Worm (Caenorhabditis elegans) whole organism, L1 larva: Measurements from ENCODE around the gene F46E10.18.

ENCODE experiments used
- C16A3.4 ChIP-seq: fragments of 150-350 bp; optimal IDR thresholded peaks from 2 replicates; lab custom pipeline; 2014; ENCODE audit warnings: missing biosample characterization, missing genetic modification characterization
- Y116A8C.19 ChIP-seq: sonication (generic microtip); optimal IDR thresholded peaks from 2 replicates; lab custom pipeline; 2016; ENCODE audit warnings: missing compliant biosample characterization, missing genetic modification characterization, borderline replicate concordance
- aly-2 ChIP-seq: fragments of 150-350 bp; optimal IDR thresholded peaks from 2 replicates; lab custom pipeline; 2014; ENCODE audit warnings: missing biosample characterization, missing genetic modification characterization
- blmp-1 ChIP-seq: fragments of 150-350 bp; optimal IDR thresholded peaks from 2 replicates; lab custom pipeline; 2014; ENCODE audit warnings: missing biosample characterization, missing genetic modification characterization
- ceh-63 ChIP-seq: fragments of 200-800 bp; sonication (Bioruptor generic); optimal IDR thresholded peaks from 2 replicates; lab custom pipeline; 2018; ENCODE audit warnings: mild to moderate bottlenecking, missing genetic modification characterization, missing compliant biosample characterization
- ceh-8 ChIP-seq: fragments of 200-800 bp; sonication (Bioruptor generic); optimal IDR thresholded peaks from 2 replicates; lab custom pipeline; 2018; ENCODE audit warnings: mild to moderate bottlenecking, missing genetic modification characterization, moderate library complexity, missing compliant biosample characterization
- ceh-82 ChIP-seq, 3 experiments: fragments of 150-350 bp in 1 of 3; sonication (generic microtip) in 2 of 3; optimal IDR thresholded peaks; 2 replicates each; lab custom pipeline; 2014 to 2017; ENCODE audit warnings: missing biosample characterization in 3 of 3, missing genetic modification characterization in 3 of 3
- ceh-90 ChIP-seq: sonication (generic microtip); optimal IDR thresholded peaks from 2 replicates; lab custom pipeline; 2016; ENCODE audit warnings: missing genetic modification characterization, missing compliant biosample characterization
- efl-1 ChIP-seq, 4 experiments: fragments of 150-350 bp; optimal IDR thresholded peaks in 3 of 4; peaks in 1 of 4; 1 replicate in 1 of 4; 2 replicates in 3 of 4; lab custom pipeline; 2014; ENCODE audit warnings: missing biosample characterization in 2 of 4, missing genetic modification characterization in 2 of 4, missing genetic modification reagents in 2 of 4
- elt-2 ChIP-seq: sonication (generic microtip); optimal IDR thresholded peaks from 2 replicates; lab custom pipeline; 2016; ENCODE audit warnings: missing genetic modification characterization, mild to moderate bottlenecking, inconsistent platforms, missing compliant biosample characterization, missing genetic modification reagents
- grh-1 ChIP-seq: fragments of 200-800 bp; sonication (Bioruptor generic); IDR thresholded peaks from 2 replicates; pipeline ENCODE4 v1.3.6; 2022; ENCODE audit warnings: missing genetic modification reagents, missing genetic modification characterization, missing compliant biosample characterization
- hlh-4 ChIP-seq: sonication (generic microtip); optimal IDR thresholded peaks from 2 replicates; lab custom pipeline; 2016; ENCODE audit warnings: mild to moderate bottlenecking, missing genetic modification characterization, missing compliant biosample characterization
- jun-1 ChIP-seq: fragments of 150-350 bp; optimal IDR thresholded peaks from 2 replicates; lab custom pipeline; 2014; ENCODE audit warnings: missing biosample characterization, missing genetic modification reagents, missing genetic modification characterization
- lin-14 ChIP-seq: fragments of 200-800 bp; sonication (Bioruptor generic); optimal IDR thresholded peaks from 2 replicates; lab custom pipeline; 2018; ENCODE audit warnings: mild to moderate bottlenecking, missing genetic modification characterization, moderate library complexity, missing compliant biosample characterization
- lin-15B ChIP-seq: fragments of 150-350 bp; sonication (generic microtip); optimal IDR thresholded peaks from 3 replicates; lab custom pipeline; 2014; ENCODE audit warnings: missing biosample characterization, missing genetic modification characterization
- lin-35 ChIP-seq, 2 experiments: fragments of 150-350 bp; optimal IDR thresholded peaks; 2 replicates each; lab custom pipeline; 2014; ENCODE audit warnings: missing biosample characterization in 2 of 2, missing genetic modification characterization in 2 of 2, missing genetic modification reagents in 2 of 2
- mef-2 ChIP-seq: fragments of 150-350 bp; optimal IDR thresholded peaks from 2 replicates; lab custom pipeline; 2014; ENCODE audit warnings: missing biosample characterization, missing genetic modification characterization
- mep-1 ChIP-seq: fragments of 150-350 bp; optimal IDR thresholded peaks from 2 replicates; lab custom pipeline; 2014; ENCODE audit warnings: missing biosample characterization, missing genetic modification characterization
- nhr-11 ChIP-seq: fragments of 150-350 bp; optimal IDR thresholded peaks from 2 replicates; lab custom pipeline; 2014; ENCODE audit warnings: missing biosample characterization, missing genetic modification characterization
- nhr-20 ChIP-seq: sonication (generic microtip); optimal IDR thresholded peaks from 2 replicates; lab custom pipeline; 2016; ENCODE audit warnings: mild to moderate bottlenecking, missing genetic modification characterization, missing compliant biosample characterization
- nhr-71 ChIP-seq: sonication (generic microtip); optimal IDR thresholded peaks from 2 replicates; lab custom pipeline; 2016; ENCODE audit warnings: mild to moderate bottlenecking, missing genetic modification characterization, moderate library complexity, missing compliant biosample characterization
- nhr-77 ChIP-seq: fragments of 150-350 bp; optimal IDR thresholded peaks from 2 replicates; lab custom pipeline; 2014; ENCODE audit warnings: missing biosample characterization, missing genetic modification characterization
- nhr-84 ChIP-seq: sonication (generic microtip); optimal IDR thresholded peaks from 2 replicates; lab custom pipeline; 2017; ENCODE audit warnings: missing biosample characterization, missing genetic modification characterization
- nhr-85 ChIP-seq: sonication (generic microtip); peaks from one replicate; lab custom pipeline; 2016; ENCODE audit warnings: missing genetic modification characterization, inconsistent platforms, missing compliant biosample characterization
- nhr-90 ChIP-seq: sonication (generic microtip); optimal IDR thresholded peaks from 2 replicates; lab custom pipeline; 2016; ENCODE audit warnings: mild to moderate bottlenecking, missing genetic modification characterization, missing compliant biosample characterization; ENCODE audit not compliant: poor library complexity
- pag-3 ChIP-seq: sonication (generic microtip); optimal IDR thresholded peaks from 2 replicates; lab custom pipeline; 2017; ENCODE audit warnings: missing genetic modification characterization, mild to moderate bottlenecking, missing compliant biosample characterization, antibody characterized with exemption, borderline replicate concordance; ENCODE audit not compliant: insufficient read depth
- snu-23 ChIP-seq: sonication (generic microtip); optimal IDR thresholded peaks from 2 replicates; lab custom pipeline; 2016; ENCODE audit warnings: missing genetic modification characterization, missing compliant biosample characterization
- sup-37 ChIP-seq: fragments of 200-800 bp; sonication (Bioruptor generic); optimal IDR thresholded peaks from 2 replicates; lab custom pipeline; 2018; ENCODE audit warnings: mild to moderate bottlenecking, missing genetic modification characterization, missing compliant biosample characterization
- swsn-7 ChIP-seq: sonication (generic microtip); optimal IDR thresholded peaks from 2 replicates; lab custom pipeline; 2016; ENCODE audit warnings: missing genetic modification characterization, missing compliant biosample characterization
- tlp-1 ChIP-seq: fragments of 150-350 bp; optimal IDR thresholded peaks from 2 replicates; lab custom pipeline; 2014; ENCODE audit warnings: missing biosample characterization, missing genetic modification characterization
- unc-62 ChIP-seq: fragments of 150-350 bp; optimal IDR thresholded peaks from 2 replicates; lab custom pipeline; 2014; ENCODE audit warnings: missing biosample characterization, missing genetic modification reagents, missing genetic modification characterization
- xbp-1 ChIP-seq: sonication (generic microtip); optimal IDR thresholded peaks from 2 replicates; lab custom pipeline; 2016; ENCODE audit warnings: missing genetic modification characterization, missing compliant biosample characterization
- ztf-4 ChIP-seq: fragments of 150-350 bp; optimal IDR thresholded peaks from 2 replicates; lab custom pipeline; 2014; ENCODE audit warnings: missing biosample characterization, missing genetic modification characterization

The F46E10.18 gene

DNA sequence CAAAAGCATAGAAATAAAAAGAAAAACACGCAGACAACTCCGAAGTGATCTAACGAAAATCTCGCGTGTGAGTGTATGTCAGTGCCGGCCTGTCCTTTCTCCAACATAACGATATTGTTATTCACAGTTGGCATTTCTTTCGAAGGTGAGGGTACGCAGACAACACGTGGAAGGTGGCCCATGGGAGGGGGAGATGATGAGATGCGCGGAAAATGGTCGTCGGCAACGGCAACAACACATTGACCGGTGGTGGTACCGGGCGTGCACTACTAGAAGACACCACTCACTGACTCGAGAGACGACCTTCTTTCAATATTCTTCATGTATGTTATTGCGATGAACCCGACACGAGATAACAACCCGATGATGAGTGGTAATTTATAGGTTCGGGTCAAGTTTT, 24.2 kb downstream of the F46E10.18 start:
- TF ChIP-seq grh-1 (GFP tag; lab: Robert Waterston, UW) = no peak
- peak; percentile 6 for TF ChIP-seq nhr-71 (tag; lab: Kevin White, UChicago)
- no peak for TF ChIP-seq nhr-85 (tag; lab: Kevin White, UChicago)
- TF ChIP-seq snu-23 (GFP tag; lab: Kevin White, UChicago) = peak; percentile 42
- peak; percentile 77 for TF ChIP-seq lin-14 (GFP tag; lab: Kevin White, UChicago)
- TF ChIP-seq nhr-20 (tag; lab: Kevin White, UChicago) = peak; percentile 41
- peak; percentile 40 for TF ChIP-seq mep-1 (tag; lab: Kevin White, UChicago)
- TF ChIP-seq nhr-84 = no peak
- TF ChIP-seq blmp-1 (tag; lab: Kevin White, UChicago) = peak; percentile 37
- TF ChIP-seq nhr-90 (tag; lab: Kevin White, UChicago) = peak; percentile 28

DNA sequence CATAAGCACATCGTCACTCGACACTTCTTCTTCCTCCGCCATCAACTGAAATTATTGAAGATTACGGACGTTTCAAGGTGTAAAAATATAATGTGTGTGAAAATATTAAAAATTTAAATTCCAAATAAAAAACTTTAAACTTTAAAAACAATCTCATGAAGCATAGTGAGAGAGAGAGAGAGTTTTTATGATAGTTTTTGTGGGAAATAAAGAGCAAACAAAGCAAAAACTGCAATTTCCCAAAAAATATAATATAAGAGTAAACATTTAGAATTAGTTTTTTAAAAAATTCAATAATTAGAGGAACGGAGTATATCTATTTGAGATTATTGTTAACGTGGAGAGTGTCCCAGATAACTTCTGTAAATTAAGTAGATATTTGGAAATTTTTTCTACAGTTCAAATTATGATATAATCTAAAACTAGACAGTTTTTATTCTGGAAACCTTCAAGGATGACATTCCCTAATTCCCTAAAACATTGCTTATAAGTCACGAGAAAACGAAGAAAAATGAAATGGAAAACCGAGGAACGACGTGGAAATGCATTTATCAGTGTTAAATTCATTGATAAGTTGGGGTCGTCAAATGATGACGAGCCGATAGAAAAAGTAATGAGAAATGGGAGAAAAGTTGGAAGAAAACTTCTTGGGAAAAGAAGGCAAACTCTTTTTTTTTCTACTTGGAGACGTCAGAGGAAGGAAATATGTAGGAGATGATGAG, 25.8 kb downstream of the F46E10.18 start, which contains the start of gene dre-1:
Gene dre-1 (minus strand): TSS at position 51 of the 722 bp plus-strand sequence.
- TF ChIP-seq efl-1 (optimal IDR thresholded peaks at IDR 0.05; lab: Kevin White, UChicago) (no peak), efl-1 (GFP tag; optimal IDR thresholded peaks at IDR 0.05 in 1 of 2; lab: Kevin White, UChicago) (peak in 1 of 2 experiments; percentile 35), sup-37 (GFP tag; lab: Kevin White, UChicago) (no peak), tlp-1 (tag; lab: Kevin White, UChicago) (no peak), nhr-77 (tag; lab: Kevin White, UChicago) (no peak), aly-2 (tag; lab: Kevin White, UChicago) (no peak), nhr-90 (tag; lab: Kevin White, UChicago) (no peak), hlh-4 (tag; lab: Kevin White, UChicago) (no peak), nhr-85 (tag; lab: Kevin White, UChicago) (no peak), ceh-63 (GFP tag; lab: Kevin White, UChicago) (no peak), nhr-20 (tag; lab: Kevin White, UChicago) (no peak), ceh-82 (tag; optimal IDR thresholded peaks at IDR 0.05; lab: Kevin White, UChicago) (no peak), grh-1 (GFP tag; lab: Robert Waterston, UW) (no peak), lin-35 (GFP tag; optimal IDR thresholded peaks at IDR 0.05; lab: Kevin White, UChicago) (peak in 1 of 2 experiments; percentile 12)

DNA sequence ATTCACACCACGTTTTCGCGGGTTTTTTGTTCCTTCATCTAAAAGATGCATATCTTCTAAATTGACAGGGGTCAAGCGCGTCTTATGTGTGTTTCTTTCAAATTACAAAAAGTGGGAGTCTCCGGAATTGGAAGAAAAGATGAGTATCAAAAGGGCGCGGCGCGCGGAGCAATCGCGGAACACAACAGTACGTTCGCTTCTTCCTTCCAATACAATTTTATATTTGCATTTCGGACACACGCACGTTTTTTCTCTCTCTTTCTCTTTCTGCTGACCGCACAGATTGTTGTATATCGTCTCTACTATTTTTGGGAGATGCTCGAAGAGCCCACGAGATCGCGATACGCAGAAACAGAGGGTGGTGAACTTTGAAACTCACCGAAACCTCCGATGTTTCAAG, 27.5 kb downstream of the F46E10.18 start:
- no peak for TF ChIP-seq ceh-90 (tag; lab: Kevin White, UChicago)
- TF ChIP-seq efl-1 (optimal IDR thresholded peaks at IDR 0.05; lab: Kevin White, UChicago) = no peak
- TF ChIP-seq efl-1 (GFP tag; optimal IDR thresholded peaks at IDR 0.05 in 1 of 2; lab: Kevin White, UChicago) = peak in 1 of 2 experiments; percentile 21

DNA sequence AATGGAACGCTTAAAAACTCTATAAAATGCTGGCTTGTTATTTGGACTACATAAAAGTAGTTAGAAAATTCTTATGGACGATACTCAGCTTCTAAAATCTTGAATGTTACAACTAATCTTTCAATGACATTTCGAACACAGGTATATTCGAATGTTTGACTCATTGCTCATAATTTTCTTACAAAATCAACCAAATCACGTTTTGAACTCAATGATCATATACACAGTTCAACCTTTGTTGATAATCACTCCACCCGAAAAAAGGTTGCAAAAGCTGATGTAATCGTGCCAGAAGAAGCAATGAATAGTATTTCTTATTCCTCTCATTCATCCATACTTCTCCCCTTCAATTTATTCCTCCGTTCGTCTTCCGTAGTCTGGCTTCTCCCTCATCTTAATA, 28.3 kb downstream of the F46E10.18 start, which contains the start of gene K04A8.20:
Gene K04A8.20 (plus strand): TSS at position 301 of the 400 bp plus-strand sequence.
- TF ChIP-seq pag-3 (no peak), efl-1 (optimal IDR thresholded peaks at IDR 0.05; lab: Kevin White, UChicago) (no peak), efl-1 (GFP tag; optimal IDR thresholded peaks at IDR 0.05 in 1 of 2; lab: Kevin White, UChicago) (peak in 1 of 2 experiments; percentile 83)

DNA sequence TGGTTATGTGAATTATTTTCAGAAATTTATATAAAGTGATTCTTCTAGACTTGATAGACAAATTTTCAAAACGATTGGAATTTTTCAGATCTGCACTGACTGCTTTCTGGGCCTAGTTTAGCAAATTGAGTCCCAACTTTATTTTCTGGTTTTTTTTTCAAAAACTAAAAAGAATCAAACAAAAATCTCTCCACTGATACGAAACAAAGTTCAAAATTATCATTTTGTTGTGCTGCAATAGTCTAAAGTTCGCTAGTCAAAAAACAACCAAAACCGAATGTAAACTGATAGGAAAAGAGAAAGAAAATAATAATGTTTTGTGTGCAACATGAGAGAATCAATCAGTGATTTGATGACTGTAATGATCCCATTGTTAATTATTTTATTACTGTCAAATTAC, 29.0 kb downstream of the F46E10.18 start, which contains the start of gene lipl-4:
Gene lipl-4 (plus strand): TSS at position 301 of the 400 bp plus-strand sequence.
- TF ChIP-seq elt-2 (tag; lab: Kevin White, UChicago) (no peak), nhr-11 (tag; lab: Kevin White, UChicago) (no peak), unc-62 (GFP tag; lab: Kevin White, UChicago) (no peak), nhr-90 (tag; lab: Kevin White, UChicago) (no peak), nhr-20 (tag; lab: Kevin White, UChicago) (no peak), Y116A8C.19 (tag; lab: Kevin White, UChicago) (no peak), ztf-4 (tag; lab: Kevin White, UChicago) (no peak), C16A3.4 (tag; lab: Kevin White, UChicago) (no peak), grh-1 (GFP tag; lab: Robert Waterston, UW) (no peak), xbp-1 (no peak), lin-15B (tag; lab: Kevin White, UChicago) (no peak), swsn-7 (tag; lab: Kevin White, UChicago) (no peak), jun-1 (tag; lab: Kevin White, UChicago) (no peak), ceh-8 (no peak), mef-2 (tag; lab: Kevin White, UChicago) (no peak)
